Worm (Caenorhabditis elegans) whole organism, young adult: ENCODE data around the gene igcm-4.

Experiments used
- B0261.1 ChIP-seq: sonication (generic microtip); optimal IDR thresholded peaks from 2 replicates; lab custom pipeline; 2016; ENCODE audit warnings: mild to moderate bottlenecking, missing genetic modification characterization, moderate library complexity, missing compliant biosample characterization
- F55B11.4 ChIP-seq: sonication (generic microtip); optimal IDR thresholded peaks from 2 replicates; lab custom pipeline; 2016; ENCODE audit warnings: missing compliant biosample characterization, missing genetic modification characterization, borderline replicate concordance; ENCODE audit not compliant: insufficient read depth
- F57A8.1 ChIP-seq: fragments of 200-800 bp; sonication (Bioruptor generic); optimal IDR thresholded peaks from 2 replicates; lab custom pipeline; 2018; ENCODE audit warnings: mild to moderate bottlenecking, missing genetic modification characterization, moderate library complexity, missing compliant biosample characterization
- aptf-3 ChIP-seq: fragments of 200-800 bp; sonication (Bioruptor generic); IDR thresholded peaks from 2 replicates; pipeline ENCODE4 v1.3.6; 2022; ENCODE audit warnings: missing genetic modification characterization, missing compliant biosample characterization
- ceh-79 ChIP-seq: sonication (generic microtip); optimal IDR thresholded peaks from 2 replicates; lab custom pipeline; 2017; ENCODE audit warnings: mild to moderate bottlenecking, missing genetic modification characterization, missing compliant biosample characterization
- egrh-3 ChIP-seq: fragments of 200-800 bp; sonication (Bioruptor generic); IDR thresholded peaks from 2 replicates; pipeline ENCODE4 v1.3.6; 2022; ENCODE audit warnings: missing genetic modification reagents, missing genetic modification characterization, missing compliant biosample characterization
- lin-40 ChIP-seq: sonication (generic microtip); optimal IDR thresholded peaks from 2 replicates; lab custom pipeline; 2016; ENCODE audit warnings: missing genetic modification characterization, mild to moderate bottlenecking, missing compliant biosample characterization, missing genotype, missing genetic modification reagents
- lsl-1 ChIP-seq: fragments of 200-800 bp; sonication (Bioruptor generic); optimal IDR thresholded peaks from 2 replicates; lab custom pipeline; 2018; ENCODE audit warnings: mild to moderate bottlenecking, missing genetic modification characterization, moderate library complexity, missing compliant biosample characterization
- rec-8 ChIP-seq, 2 experiments: sonication (generic microtip); optimal IDR thresholded peaks; 2 replicates each; lab custom pipeline; 2016; ENCODE audit warnings: mild to moderate bottlenecking in 2 of 2, missing genetic modification characterization in 2 of 2, missing genetic modification reagents in 2 of 2, missing genotype in 2 of 2, missing biosample characterization in 1 of 2, missing compliant biosample characterization in 1 of 2, moderate library complexity in 1 of 2
- unc-62 ChIP-seq: fragments of 150-350 bp; optimal IDR thresholded peaks from 2 replicates; lab custom pipeline; 2014; ENCODE audit warnings: missing biosample characterization, missing genetic modification reagents, missing genetic modification characterization
- ztf-25 ChIP-seq: fragments of 200-800 bp; sonication (Bioruptor generic); IDR thresholded peaks from 2 replicates; pipeline ENCODE4 v1.3.6; 2022; ENCODE audit warnings: missing genetic modification reagents, missing genetic modification characterization, missing compliant biosample characterization
- ztf-3 ChIP-seq: fragments of 200-800 bp; sonication (Bioruptor generic); optimal IDR thresholded peaks from 2 replicates; lab custom pipeline; 2018; ENCODE audit warnings: mild to moderate bottlenecking, missing genetic modification characterization, missing compliant biosample characterization

DNA sequence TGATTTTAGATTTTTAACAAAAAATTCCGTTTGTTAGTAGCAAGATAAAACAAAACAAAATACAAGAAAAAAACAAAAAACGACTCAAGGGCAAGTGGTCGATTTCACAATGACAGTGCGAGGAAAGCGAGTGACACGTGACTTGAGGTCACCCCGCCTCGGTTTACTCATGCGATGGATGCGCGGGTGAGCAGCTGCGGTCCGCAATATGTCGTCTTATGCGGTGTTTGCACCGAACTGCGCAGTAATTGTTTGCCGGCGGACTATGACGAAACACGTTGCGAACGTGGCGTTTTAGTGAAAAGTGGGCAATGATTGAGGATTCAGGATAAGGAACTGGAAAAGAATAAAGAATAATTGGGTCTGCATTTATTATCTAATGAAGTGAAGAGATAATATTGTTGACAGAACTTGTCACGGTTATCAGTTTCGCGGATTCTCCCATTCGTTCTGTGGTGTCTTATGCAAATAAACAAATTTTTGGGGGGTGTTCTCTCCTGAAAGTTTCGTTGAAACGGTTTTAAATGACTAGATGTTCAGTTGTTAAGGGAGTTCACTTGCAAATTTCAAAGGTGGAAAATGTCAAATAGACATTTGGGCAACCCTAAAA, 25.3 kb upstream of the igcm-4 start:
- TF ChIP-seq F55B11.4 (tag; lab: Kevin White, UChicago) (no peak), lin-40 (tag; lab: Kevin White, UChicago) (peak; percentile 70), lsl-1 (no peak), F57A8.1 (GFP tag; lab: Kevin White, UChicago) (no peak), ztf-25 (GFP tag; lab: Robert Waterston, UW) (no peak), B0261.1 (tag; lab: Kevin White, UChicago) (no peak), ceh-79 (no peak), rec-8 (tag; optimal IDR thresholded peaks at IDR 0.05; lab: Kevin White, UChicago) (no peak), unc-62 (GFP tag; lab: Kevin White, UChicago) (peak; percentile 29), ztf-3 (GFP tag; lab: Kevin White, UChicago) (no peak), egrh-3 (GFP tag; lab: Robert Waterston, UW) (no peak), aptf-3 (GFP tag; lab: Robert Waterston, UW) (no peak)
